Fruit fly (Drosophila melanogaster) whole organism, embryonic: ENCODE data around the gene CG34268.

ENCODE experiments used
- B-H2 ChIP-seq: fragments of 200-800 bp; sonication (Bioruptor generic); optimal IDR thresholded peaks from 2 replicates; lab custom pipeline; 2018; ENCODE audit warnings: missing biosample characterization, mild to moderate bottlenecking, missing genetic modification characterization
- C15 ChIP-seq: fragments of 200-800 bp; sonication (Bioruptor generic); IDR thresholded peaks from 3 replicates; pipeline ENCODE4 v1.3.6; 2022; ENCODE audit warnings: missing biosample characterization, missing genetic modification characterization
- CG10209 ChIP-seq: fragments of 200-800 bp; sonication (Bioruptor generic); optimal IDR thresholded peaks from 3 replicates; lab custom pipeline; 2017; ENCODE audit warnings: missing biosample characterization, mild to moderate bottlenecking, missing genetic modification characterization, missing genetic modification reagents
- CG11093 ChIP-seq: fragments of 200-800 bp; sonication (Bioruptor generic); IDR thresholded peaks from 3 replicates; pipeline ENCODE4 v1.3.6; 2022; ENCODE audit warnings: missing biosample characterization, missing genetic modification characterization
- CG12391 ChIP-seq: fragments of 200-800 bp; sonication (Bioruptor generic); optimal IDR thresholded peaks from 3 replicates; lab custom pipeline; 2018; ENCODE audit warnings: missing biosample characterization, mild to moderate bottlenecking, missing genetic modification characterization, moderate library complexity
- CG13123 ChIP-seq: fragments of 200-800 bp; sonication (Bioruptor generic); optimal IDR thresholded peaks from 2 replicates; lab custom pipeline; 2016; ENCODE audit warnings: missing biosample characterization, missing genetic modification characterization
- CG13894 ChIP-seq: fragments of 200-800 bp; sonication (Bioruptor generic); optimal IDR thresholded peaks from 3 replicates; lab custom pipeline; 2018; ENCODE audit warnings: missing biosample characterization, mild to moderate bottlenecking, missing genetic modification characterization, moderate library complexity
- CG14014 ChIP-seq: fragments of 200-800 bp; sonication (Bioruptor generic); IDR thresholded peaks from 2 replicates; pipeline ENCODE4 v1.3.6; 2022; ENCODE audit warnings: missing biosample characterization, missing genetic modification characterization
- CG1603 ChIP-seq: fragments of 200-800 bp; sonication (Bioruptor generic); optimal IDR thresholded peaks from 2 replicates; lab custom pipeline; 2019; ENCODE audit warnings: missing biosample characterization, mild to moderate bottlenecking, missing genetic modification characterization, moderate library complexity
- CG16815 ChIP-seq: fragments of 200-800 bp; sonication (Bioruptor generic); optimal IDR thresholded peaks from 3 replicates; lab custom pipeline; 2017; ENCODE audit warnings: missing biosample characterization, mild to moderate bottlenecking, missing genetic modification characterization
- CG17328 ChIP-seq: fragments of 200-800 bp; sonication (Bioruptor generic); IDR thresholded peaks from 2 replicates; pipeline ENCODE4 v1.3.6; 2022; ENCODE audit warnings: missing biosample characterization, missing genetic modification characterization
- CG1832 ChIP-seq: fragments of 200-800 bp; sonication (Bioruptor generic); optimal IDR thresholded peaks from 2 replicates; lab custom pipeline; 2017; ENCODE audit warnings: missing biosample characterization, mild to moderate bottlenecking, missing genetic modification characterization, inconsistent platforms
- CG18619 ChIP-seq: fragments of 200-800 bp; sonication (Bioruptor generic); optimal IDR thresholded peaks from 3 replicates; lab custom pipeline; 2017; ENCODE audit warnings: missing biosample characterization, mild to moderate bottlenecking, missing genetic modification characterization
- CG33213 ChIP-seq: fragments of 200-800 bp; sonication (Bioruptor generic); optimal IDR thresholded peaks from 3 replicates; lab custom pipeline; 2016; ENCODE audit warnings: missing biosample characterization, missing genetic modification characterization
- CG43689 ChIP-seq: fragments of 200-800 bp; sonication (Bioruptor generic); IDR thresholded peaks from 2 replicates; pipeline ENCODE4 v1.3.6; 2022; ENCODE audit warnings: missing biosample characterization, missing genetic modification characterization
- CG4424 ChIP-seq: fragments of 200-800 bp; sonication (Bioruptor generic); optimal IDR thresholded peaks from 3 replicates; lab custom pipeline; 2016; ENCODE audit warnings: missing biosample characterization, missing genetic modification characterization
- CG6254 ChIP-seq: fragments of 200-800 bp; sonication (Bioruptor generic); optimal IDR thresholded peaks from 3 replicates; lab custom pipeline; 2017; ENCODE audit warnings: mild to moderate bottlenecking, missing biosample characterization, missing genetic modification reagents, missing genetic modification characterization
- CG7745 ChIP-seq: fragments of 200-800 bp; sonication (Bioruptor generic); optimal IDR thresholded peaks from 2 replicates; lab custom pipeline; 2018; ENCODE audit warnings: missing biosample characterization, mild to moderate bottlenecking, missing genetic modification characterization, moderate library complexity
- CG8281 ChIP-seq: fragments of 200-800 bp; sonication (Bioruptor generic); optimal IDR thresholded peaks from 2 replicates; lab custom pipeline; 2018; ENCODE audit warnings: missing biosample characterization, mild to moderate bottlenecking, missing genetic modification characterization, moderate library complexity
- CG8290 ChIP-seq, 3 experiments: fragments of 200-800 bp; sonication (Bioruptor generic); optimal IDR thresholded peaks; 2 replicates each; lab custom pipeline; 2016 to 2019; ENCODE audit warnings: missing biosample characterization in 3 of 3, missing genetic modification characterization in 3 of 3, mild to moderate bottlenecking in 2 of 3, moderate library complexity in 1 of 3
- CHES-1-like ChIP-seq: fragments of 200-800 bp; sonication (Bioruptor generic); optimal IDR thresholded peaks from 2 replicates; lab custom pipeline; 2016; ENCODE audit warnings: missing biosample characterization, missing genetic modification characterization
- Dfd ChIP-seq, 2 experiments: fragments of >200 bp; optimal IDR thresholded peaks; 2 replicates each; lab custom pipeline; 2017; ENCODE audit warnings: missing biosample characterization in 2 of 2, missing genetic modification characterization in 2 of 2
- Doc2 ChIP-seq: fragments of 200-800 bp; sonication (Bioruptor generic); IDR thresholded peaks from 2 replicates; pipeline ENCODE4 v1.3.6; 2022; ENCODE audit warnings: missing biosample characterization, missing genetic modification characterization
- Hr51 ChIP-seq, 2 experiments: fragments of 200-800 bp; sonication (Bioruptor generic); optimal IDR thresholded peaks; 2 replicates in 1 of 2; 3 replicates in 1 of 2; lab custom pipeline; 2016 to 2018; ENCODE audit warnings: missing biosample characterization in 2 of 2, missing genetic modification characterization in 2 of 2, mild to moderate bottlenecking in 1 of 2, moderate library complexity in 1 of 2
- Kr ChIP-seq: fragments of 200-800 bp; sonication (Bioruptor generic); optimal IDR thresholded peaks from 2 replicates; lab custom pipeline; 2017; ENCODE audit warnings: missing biosample characterization, mild to moderate bottlenecking, missing genetic modification characterization
- Lpt ChIP-seq: fragments of >200 bp; optimal IDR thresholded peaks from 2 replicates; lab custom pipeline; 2018; ENCODE audit warnings: missing biosample characterization, missing genetic modification characterization
- Neu2 ChIP-seq: fragments of 200-800 bp; sonication (Bioruptor generic); optimal IDR thresholded peaks from 3 replicates; lab custom pipeline; 2016; ENCODE audit warnings: missing biosample characterization, missing genetic modification characterization, borderline replicate concordance
- Vsx1 ChIP-seq: fragments of 200-800 bp; sonication (Bioruptor generic); optimal IDR thresholded peaks from 2 replicates; lab custom pipeline; 2017; ENCODE audit warnings: missing biosample characterization, mild to moderate bottlenecking, missing genetic modification characterization, missing genetic modification reagents
- Xrp1 ChIP-seq: fragments of 200-800 bp; sonication (Bioruptor generic); IDR thresholded peaks from 2 replicates; pipeline ENCODE4 v1.3.6; 2022; ENCODE audit warnings: missing biosample characterization, missing genetic modification characterization
- ara ChIP-seq: fragments of 200-800 bp; sonication (Bioruptor generic); IDR thresholded peaks from 2 replicates; pipeline ENCODE4 v1.3.6; 2022; ENCODE audit warnings: missing biosample characterization, missing genetic modification characterization
- en ChIP-seq: fragments of 200-800 bp; sonication (Bioruptor generic); optimal IDR thresholded peaks from 2 replicates; lab custom pipeline; 2016; ENCODE audit warnings: missing biosample characterization, missing genetic modification characterization
- eve ChIP-seq, 2 experiments: fragments of >200 bp; optimal IDR thresholded peaks; 2 replicates each; lab custom pipeline; 2017; ENCODE audit warnings: missing biosample characterization in 2 of 2, missing genetic modification characterization in 2 of 2
- eyg ChIP-seq: fragments of 200-800 bp; sonication (Bioruptor generic); optimal IDR thresholded peaks from 3 replicates; lab custom pipeline; 2016; ENCODE audit warnings: missing biosample characterization, missing genetic modification characterization
- gsb-n ChIP-seq: fragments of 200-800 bp; sonication (Bioruptor generic); optimal IDR thresholded peaks from 3 replicates; lab custom pipeline; 2018; ENCODE audit warnings: missing biosample characterization, mild to moderate bottlenecking, missing genetic modification characterization
- h ChIP-seq: fragments of >200 bp; optimal IDR thresholded peaks from 2 replicates; lab custom pipeline; 2017
- insv ChIP-seq, 2 experiments: fragments of 200-800 bp; sonication (Bioruptor generic); optimal IDR thresholded peaks; 3 replicates each; lab custom pipeline; 2016 to 2018; ENCODE audit warnings: missing biosample characterization in 2 of 2, missing genetic modification characterization in 2 of 2
- jigr1 ChIP-seq: fragments of 200-800 bp; sonication (Bioruptor generic); IDR thresholded peaks from 3 replicates; pipeline ENCODE4 v1.3.6; 2022; ENCODE audit warnings: missing biosample characterization, missing genetic modification characterization
- kni ChIP-seq: fragments of 200-800 bp; sonication (Bioruptor generic); optimal IDR thresholded peaks from 3 replicates; lab custom pipeline; 2017; ENCODE audit warnings: mild to moderate bottlenecking, missing biosample characterization, missing genetic modification reagents, missing genetic modification characterization
- lov ChIP-seq, 2 experiments: fragments of 200-800 bp in 1 of 2; fragments of >200 bp in 1 of 2; sonication (Bioruptor generic) in 1 of 2; IDR thresholded peaks in 1 of 2; optimal IDR thresholded peaks in 1 of 2; 2 replicates in 1 of 2; 3 replicates in 1 of 2; pipeline versions ENCODE4 v1.3.6 to Lab custom; 2017 to 2022; ENCODE audit warnings: missing biosample characterization in 1 of 2, missing genetic modification characterization in 1 of 2
- mam ChIP-seq: fragments of 200-800 bp; sonication (Bioruptor generic); optimal IDR thresholded peaks from 3 replicates; lab custom pipeline; 2016; ENCODE audit warnings: missing biosample characterization, missing genetic modification characterization
- nau ChIP-seq: fragments of 200-800 bp; sonication (Bioruptor generic); optimal IDR thresholded peaks from 3 replicates; lab custom pipeline; 2017; ENCODE audit warnings: missing biosample characterization, mild to moderate bottlenecking, missing genetic modification characterization, missing genetic modification reagents
- org-1 ChIP-seq: fragments of 200-800 bp; sonication (Bioruptor generic); optimal IDR thresholded peaks from 2 replicates; lab custom pipeline; 2017; ENCODE audit warnings: missing biosample characterization, missing genetic modification characterization
- phol ChIP-seq: fragments of 200-800 bp; sonication (Bioruptor generic); optimal IDR thresholded peaks from 3 replicates; lab custom pipeline; 2018; ENCODE audit warnings: missing biosample characterization, mild to moderate bottlenecking, missing genetic modification characterization, moderate library complexity
- seq ChIP-seq: fragments of 200-800 bp; sonication (Bioruptor generic); IDR thresholded peaks from 2 replicates; pipeline ENCODE4 v1.3.6; 2022; ENCODE audit warnings: missing biosample characterization, missing genetic modification characterization
- slp2 ChIP-seq: fragments of 200-800 bp; sonication (Bioruptor generic); optimal IDR thresholded peaks from 2 replicates; lab custom pipeline; 2016; ENCODE audit warnings: missing biosample characterization, missing genetic modification characterization
- so ChIP-seq: fragments of 200-800 bp; sonication (Bioruptor generic); IDR thresholded peaks from 3 replicates; pipeline ENCODE4 v1.3.6; 2022; ENCODE audit warnings: missing biosample characterization, missing genetic modification characterization
- ssp ChIP-seq: fragments of 200-800 bp; sonication (Bioruptor generic); IDR thresholded peaks from 2 replicates; pipeline ENCODE4 v1.3.6; 2022; ENCODE audit warnings: missing biosample characterization, missing genetic modification characterization
- toy ChIP-seq: fragments of 200-800 bp; sonication (Bioruptor generic); IDR thresholded peaks from 2 replicates; pipeline ENCODE4 v1.3.6; 2022; ENCODE audit warnings: missing biosample characterization, missing genetic modification characterization
- ttk ChIP-seq: fragments of 200-800 bp; sonication (Bioruptor generic); IDR thresholded peaks from 2 replicates; pipeline ENCODE4 v2.1.2; 2022; ENCODE audit warnings: missing biosample characterization, missing genetic modification characterization

CG34268 gene

dm6 chr3L:546819-547441 lies 46.2 kb downstream of the CG34268 start (continued):
- no peak for TF ChIP-seq lov (optimal IDR thresholded peaks at IDR 0.05; lab: Kevin White, UChicago)
- no peak for TF ChIP-seq lov (GFP tag; IDR thresholded peaks at IDR 0.05; lab: Robert Waterston, UW)
- peak; percentile 9 for TF ChIP-seq CG8281
- peak; percentile 40; the same call in 1 of the 3 replicates for TF ChIP-seq jigr1 (GFP tag; lab: Robert Waterston, UW)
- TF ChIP-seq CG43689 (GFP tag; lab: Robert Waterston, UW), result peak; percentile 64; the same call in 1 of the 2 replicates
- TF ChIP-seq insv (GFP tag; optimal IDR thresholded peaks at IDR 0.05; lab: Kevin White, UChicago), result peak in 1 of 2 experiments; percentile 7
- TF ChIP-seq CG16815 (GFP tag; lab: Kevin White, UChicago), result peak; percentile 71
- no peak for TF ChIP-seq gsb-n (tag; lab: Kevin White, UChicago)
- TF ChIP-seq CG33213 (GFP tag; lab: Kevin White, UChicago), result peak; percentile 67
- peak; percentile 30 for TF ChIP-seq nau (GFP tag; lab: Kevin White, UChicago)
- TF ChIP-seq org-1 (GFP tag; lab: Kevin White, UChicago), result peak; percentile 73
- TF ChIP-seq CHES-1-like (GFP tag; lab: Kevin White, UChicago), result peak; percentile 90
- peak; percentile 95 for TF ChIP-seq mam (GFP tag; lab: Kevin White, UChicago)
- peak; percentile 52 for TF ChIP-seq Vsx1 (GFP tag; lab: Kevin White, UChicago)
- no peak for TF ChIP-seq kni (GFP tag; lab: Kevin White, UChicago)
- no peak for TF ChIP-seq Lpt (GFP tag; lab: Kevin White, UChicago)
- peak; percentile 92 for TF ChIP-seq B-H2
- TF ChIP-seq seq (GFP tag; lab: Robert Waterston, UW), result peak; percentile 71
- peak; percentile 86 for TF ChIP-seq CG14014 (GFP tag; lab: Robert Waterston, UW)
- TF ChIP-seq CG12391 (tag; lab: Kevin White, UChicago), result peak; percentile 69
- TF ChIP-seq Xrp1 (GFP tag; lab: Robert Waterston, UW), result peak; percentile 56; the same call in 1 of the 2 replicates
- peak; percentile 84 for TF ChIP-seq CG18619 (GFP tag; lab: Kevin White, UChicago)
- peak; percentile 52 for TF ChIP-seq slp2 (GFP tag; lab: Kevin White, UChicago)
- no peak; the same call in 1 of the 2 replicates for TF ChIP-seq Doc2 (GFP tag; lab: Robert Waterston, UW)
- no peak for TF ChIP-seq CG7745 (tag; lab: Kevin White, UChicago)
- no peak for TF ChIP-seq CG1832 (GFP tag; lab: Kevin White, UChicago)
- TF ChIP-seq en (GFP tag; lab: Kevin White, UChicago), result peak; percentile 52
- peak; percentile 56 for TF ChIP-seq CG1603
- TF ChIP-seq CG8290 (GFP tag; optimal IDR thresholded peaks at IDR 0.05; lab: Kevin White, UChicago), result no peak
- TF ChIP-seq CG8290 (tag; optimal IDR thresholded peaks at IDR 0.05; lab: Kevin White, UChicago), result peak in 1 of 2 experiments; percentile 96
- TF ChIP-seq Kr, result no peak
- no peak for TF ChIP-seq Neu2
- peak; percentile 38; the same call in 1 of the 2 replicates for TF ChIP-seq ssp
- peak; percentile 28 for TF ChIP-seq CG13123 (GFP tag; lab: Kevin White, UChicago)
- TF ChIP-seq CG17328 (GFP tag; lab: Robert Waterston, UW), result peak; percentile 50; the same call in 1 of the 2 replicates
- peak; percentile 55; the same call in 1 of the 3 replicates for TF ChIP-seq so (GFP tag; lab: Robert Waterston, UW)
- TF ChIP-seq eyg (GFP tag; lab: Kevin White, UChicago), result peak; percentile 76
- TF ChIP-seq CG13894 (tag; lab: Kevin White, UChicago), result peak; percentile 88
- peak; percentile 69 for TF ChIP-seq ara
- peak; percentile 77 for TF ChIP-seq CG10209
- no peak for TF ChIP-seq h
- TF ChIP-seq CG4424 (GFP tag; lab: Kevin White, UChicago), result peak; percentile 34
- no peak for TF ChIP-seq Dfd (GFP tag; optimal IDR thresholded peaks at IDR 0.05; lab: Kevin White, UChicago)
- no peak for TF ChIP-seq CG6254 (GFP tag; lab: Kevin White, UChicago)
- peak; percentile 57 to 81 for TF ChIP-seq Hr51 (GFP tag; optimal IDR thresholded peaks at IDR 0.05; lab: Kevin White, UChicago)
- TF ChIP-seq C15 (GFP tag; lab: Robert Waterston, UW), result peak; percentile 66; the same call in 2 of the 3 replicates
- peak; percentile 66; the same call in 2 of the 3 replicates for TF ChIP-seq CG11093
- no peak for TF ChIP-seq phol (tag; lab: Kevin White, UChicago)
- peak; percentile 67 for TF ChIP-seq toy (GFP tag; lab: Robert Waterston, UW)
- TF ChIP-seq ttk, result peak; percentile 60
- TF ChIP-seq eve (GFP tag; optimal IDR thresholded peaks at IDR 0.05; lab: Kevin White, UChicago), result peak in 1 of 2 experiments; percentile 76
